Worm (Caenorhabditis elegans) whole organism, young adult: ENCODE results near the gene srg-61.

Experiments
- akir-1 ChIP-seq: fragments of 200-800 bp; sonication (Bioruptor generic); optimal IDR thresholded peaks from 2 replicates; lab custom pipeline; 2018; ENCODE audit warnings: mild to moderate bottlenecking, missing genetic modification characterization, moderate library complexity, missing compliant biosample characterization
- pbrm-1 ChIP-seq: fragments of 200-800 bp; sonication (Bioruptor generic); IDR thresholded peaks from 2 replicates; pipeline ENCODE4 v1.3.6; 2022; ENCODE audit warnings: missing genetic modification reagents, missing genetic modification characterization, missing compliant biosample characterization
- pha-4 ChIP-seq: fragments of 150-350 bp; sonication (generic microtip); optimal IDR thresholded peaks from 2 replicates; lab custom pipeline; 2014; ENCODE audit warnings: missing biosample characterization, missing genetic modification reagents, missing genetic modification characterization
- unc-62 ChIP-seq: fragments of 150-350 bp; optimal IDR thresholded peaks from 2 replicates; lab custom pipeline; 2014; ENCODE audit warnings: missing biosample characterization, missing genetic modification reagents, missing genetic modification characterization

DNA sequence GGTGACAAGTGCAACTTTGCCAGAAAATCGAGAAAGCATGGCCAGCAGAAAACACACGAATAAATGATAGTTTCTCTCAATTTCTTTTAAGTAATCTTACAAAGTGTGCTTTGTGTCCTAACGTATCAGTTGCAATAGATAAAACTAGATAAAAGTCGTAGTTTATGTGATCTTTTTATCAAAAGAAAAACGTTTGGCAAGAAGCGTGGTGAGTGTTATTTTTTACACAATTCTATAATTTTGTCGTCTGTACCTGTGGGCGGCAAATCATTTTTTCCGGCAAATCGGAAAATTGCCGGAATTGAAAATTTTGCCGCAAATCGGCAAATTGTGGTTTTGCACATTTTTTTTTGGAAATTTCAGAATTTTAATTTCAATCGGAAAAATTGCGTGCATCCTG lies 27.3 kb upstream of the srg-61 start, which contains the start of gene R05D8.9:
- TF ChIP-seq pha-4 (tag; lab: Kevin White, UChicago) (no peak), akir-1 (GFP tag; lab: Kevin White, UChicago) (no peak), unc-62 (GFP tag; lab: Kevin White, UChicago) (no peak), pbrm-1 (no peak)
